Worm (Caenorhabditis elegans): Measurements from ENCODE around the gene gap-2.

- TF ChIP-seq pag-3 (tag; optimal IDR thresholded peaks at IDR 0.05; ENCODE audit: borderline replicate concordance): no peak
- no peak for TF ChIP-seq tbx-7 (tag; optimal IDR thresholded peaks at IDR 0.05)
- no peak for TF ChIP-seq sox-4 (tag; optimal IDR thresholded peaks at IDR 0.05)
- no peak for TF ChIP-seq hlh-30 (tag; optimal IDR thresholded peaks at IDR 0.05; ENCODE audit: insufficient read depth)
- no peak for TF ChIP-seq ceh-24 (tag; optimal IDR thresholded peaks at IDR 0.05)
- TF ChIP-seq rnt-1 (tag; optimal IDR thresholded peaks at IDR 0.05): no peak
- TF ChIP-seq unc-42 (tag; optimal IDR thresholded peaks at IDR 0.05): no peak
- no peak for TF ChIP-seq gmeb-2 (tag; optimal IDR thresholded peaks at IDR 0.05)
- TF ChIP-seq npax-4 (tag; optimal IDR thresholded peaks at IDR 0.05): no peak
- no peak for TF ChIP-seq ceh-34 (tag; optimal IDR thresholded peaks at IDR 0.05)
- no peak for TF ChIP-seq Y22D7AL.16 (tag; optimal IDR thresholded peaks at IDR 0.05)
- TF ChIP-seq unc-3 (GFP tag; conservative IDR thresholded peaks at IDR 0.05): no peak
- TF ChIP-seq unc-3 (tag; optimal IDR thresholded peaks at IDR 0.05): no peak
- TF ChIP-seq unc-55 (GFP tag; optimal IDR thresholded peaks at IDR 0.05): no peak
Measured at ce11 chrX:9483754-9484153, 11.5 kb downstream of the gap-2 start.

All from whole organism, late embryonic.